Worm (Caenorhabditis elegans) whole organism, L4 larva: ENCODE results near the gene zmp-1.

ENCODE experiments used
- F37D6.2 ChIP-seq: sonication (generic microtip); optimal IDR thresholded peaks from 2 replicates; lab custom pipeline; 2016; ENCODE audit warnings: mild to moderate bottlenecking, missing genetic modification characterization, missing compliant biosample characterization
- T20F7.1 ChIP-seq: fragments of 200-800 bp; sonication (Bioruptor generic); optimal IDR thresholded peaks from 2 replicates; lab custom pipeline; 2018; ENCODE audit warnings: mild to moderate bottlenecking, missing genetic modification characterization, missing compliant biosample characterization
- Y75B8A.6 ChIP-seq: fragments of 200-800 bp; sonication (Bioruptor generic); IDR thresholded peaks from 2 replicates; pipeline ENCODE4 v1.3.6; 2022; ENCODE audit warnings: missing genetic modification reagents, missing genetic modification characterization, missing compliant biosample characterization
- ZK546.5 ChIP-seq, 2 experiments: sonication (generic microtip); optimal IDR thresholded peaks; 2 replicates each; lab custom pipeline; 2017; ENCODE audit warnings: missing biosample characterization in 2 of 2, missing genetic modification characterization in 2 of 2
- aly-2 ChIP-seq: sonication (generic microtip); optimal IDR thresholded peaks from 2 replicates; lab custom pipeline; 2018; ENCODE audit warnings: missing biosample characterization, missing genetic modification characterization
- arid-1 ChIP-seq: fragments of 200-800 bp; sonication (Bioruptor generic); conservative IDR thresholded peaks from 2 replicates; pipeline ENCODE4 v1.3.6; 2022; ENCODE audit warnings: missing genetic modification reagents, missing genetic modification characterization, missing compliant biosample characterization
- ces-1 ChIP-seq: fragments of 150-350 bp; sonication (generic microtip); optimal IDR thresholded peaks from 4 replicates; lab custom pipeline; 2014; ENCODE audit warnings: missing biosample characterization, missing genetic modification reagents, missing genetic modification characterization
- cey-2 ChIP-seq: sonication (generic microtip); optimal IDR thresholded peaks from 3 replicates; lab custom pipeline; 2017; ENCODE audit warnings: missing genetic modification characterization, mild to moderate bottlenecking, missing compliant biosample characterization, antibody characterized with exemption, borderline replicate concordance; ENCODE audit not compliant: insufficient read depth
- daf-19 ChIP-seq: fragments of 200-800 bp; sonication (Bioruptor generic); conservative IDR thresholded peaks from 2 replicates; pipeline ENCODE4 v1.3.6; 2022; ENCODE audit warnings: missing genetic modification characterization, missing compliant biosample characterization
- dmd-8 ChIP-seq: fragments of 200-800 bp; sonication (Bioruptor generic); IDR thresholded peaks from 2 replicates; pipeline ENCODE4 v1.3.6; 2022; ENCODE audit warnings: missing genetic modification characterization, missing compliant biosample characterization
- dmd-9 ChIP-seq: fragments of 200-800 bp; sonication (Bioruptor generic); IDR thresholded peaks from 2 replicates; pipeline ENCODE4 v1.3.6; 2022; ENCODE audit warnings: missing genetic modification reagents, missing genetic modification characterization, missing compliant biosample characterization
- duxl-1 ChIP-seq: sonication (generic microtip); optimal IDR thresholded peaks from 2 replicates; lab custom pipeline; 2016; ENCODE audit warnings: mild to moderate bottlenecking, missing genetic modification characterization, moderate library complexity, missing compliant biosample characterization; ENCODE audit not compliant: poor library complexity
- egl-43 ChIP-seq: fragments of 200-800 bp; sonication (Bioruptor generic); IDR thresholded peaks from 2 replicates; pipeline ENCODE4 v1.3.6; 2022; ENCODE audit warnings: missing genetic modification reagents, missing genetic modification characterization, missing compliant biosample characterization
- fkh-10 ChIP-seq: fragments of 150-350 bp; optimal IDR thresholded peaks from 2 replicates; lab custom pipeline; 2014; ENCODE audit warnings: missing biosample characterization, missing genetic modification reagents, missing genetic modification characterization
- fos-1 ChIP-seq: fragments of 150-350 bp; optimal IDR thresholded peaks from 2 replicates; lab custom pipeline; 2014; ENCODE audit warnings: missing biosample characterization, missing genetic modification characterization
- hif-1 ChIP-seq, 2 experiments: sonication (generic microtip); optimal IDR thresholded peaks; 2 replicates each; lab custom pipeline; 2016 to 2017; ENCODE audit warnings: missing compliant biosample characterization in 2 of 2, missing genetic modification characterization in 2 of 2, missing genetic modification reagents in 2 of 2, missing genotype in 2 of 2, mild to moderate bottlenecking in 1 of 2
- jun-1 ChIP-seq: fragments of 150-350 bp; optimal IDR thresholded peaks from 2 replicates; lab custom pipeline; 2014; ENCODE audit warnings: missing biosample characterization, missing genetic modification reagents, missing genetic modification characterization
- lin-15B ChIP-seq: fragments of 150-350 bp; sonication (generic microtip); optimal IDR thresholded peaks from 3 replicates; lab custom pipeline; 2014; ENCODE audit warnings: missing biosample characterization, missing genetic modification characterization
- lin-29 ChIP-seq: fragments of 200-800 bp; sonication (Bioruptor generic); IDR thresholded peaks from 2 replicates; pipeline ENCODE4 v1.3.6; 2022; ENCODE audit warnings: missing genetic modification reagents, missing genetic modification characterization, missing compliant biosample characterization
- lin-38 ChIP-seq: fragments of 200-800 bp; sonication (Bioruptor generic); IDR thresholded peaks from 2 replicates; pipeline ENCODE4 v1.3.6; 2022; ENCODE audit warnings: missing genetic modification reagents, missing genetic modification characterization, missing compliant biosample characterization
- lin-39 ChIP-seq: fragments of 150-350 bp; optimal IDR thresholded peaks from 2 replicates; lab custom pipeline; 2014; ENCODE audit warnings: missing biosample characterization, missing genetic modification reagents, missing genetic modification characterization
- madf-5 ChIP-seq, 2 experiments: fragments of 200-800 bp; sonication (Bioruptor generic); IDR thresholded peaks; 2 replicates each; pipeline ENCODE4 v1.3.6; 2022; ENCODE audit warnings: missing compliant biosample characterization in 2 of 2, missing genetic modification characterization in 2 of 2
- mes-2 ChIP-seq: sonication (generic microtip); optimal IDR thresholded peaks from 2 replicates; lab custom pipeline; 2016; ENCODE audit warnings: missing genotype, mild to moderate bottlenecking, missing genetic modification characterization, missing compliant biosample characterization; ENCODE audit not compliant: poor library complexity, severe bottlenecking
- mxl-3 ChIP-seq: fragments of 200-800 bp; sonication (Bioruptor generic); optimal IDR thresholded peaks from 2 replicates; lab custom pipeline; 2018; ENCODE audit warnings: mild to moderate bottlenecking, missing genetic modification characterization, missing compliant biosample characterization
- nhr-28 ChIP-seq: fragments of 150-350 bp; optimal IDR thresholded peaks from 2 replicates; lab custom pipeline; 2014; ENCODE audit warnings: missing biosample characterization, missing genetic modification characterization
- nhr-42 ChIP-seq: fragments of 200-800 bp; sonication (Bioruptor generic); IDR thresholded peaks from 2 replicates; pipeline ENCODE4 v1.3.6; 2022; ENCODE audit warnings: missing genetic modification characterization, missing compliant biosample characterization
- nhr-48 ChIP-seq: sonication (generic microtip); optimal IDR thresholded peaks from 2 replicates; lab custom pipeline; 2016; ENCODE audit warnings: mild to moderate bottlenecking, missing genetic modification characterization, missing compliant biosample characterization
- nhr-6 ChIP-seq: fragments of 150-350 bp; optimal IDR thresholded peaks from 2 replicates; lab custom pipeline; 2014; ENCODE audit warnings: missing biosample characterization, missing genetic modification characterization
- nhr-76 ChIP-seq: fragments of 150-350 bp; optimal IDR thresholded peaks from 2 replicates; lab custom pipeline; 2014; ENCODE audit warnings: missing biosample characterization, missing genetic modification characterization
- nhr-77 ChIP-seq: fragments of 150-350 bp; optimal IDR thresholded peaks from 2 replicates; lab custom pipeline; 2014; ENCODE audit warnings: missing biosample characterization, missing genetic modification characterization
- pha-4 ChIP-seq, 2 experiments: fragments of 150-350 bp in 1 of 2; fragments of 200-800 bp in 1 of 2; sonication (Bioruptor generic) in 1 of 2; IDR thresholded peaks in 1 of 2; optimal IDR thresholded peaks in 1 of 2; 2 replicates each; pipeline versions ENCODE4 v1.3.6 to Lab custom; 2014 to 2022; ENCODE audit warnings: missing genetic modification characterization in 2 of 2, missing genetic modification reagents in 2 of 2, missing biosample characterization in 1 of 2, missing compliant biosample characterization in 1 of 2
- php-3 ChIP-seq: fragments of 200-800 bp; sonication (Bioruptor generic); IDR thresholded peaks from 2 replicates; pipeline ENCODE4 v1.3.6; 2022; ENCODE audit warnings: missing genetic modification reagents, missing genetic modification characterization, missing compliant biosample characterization
- pqm-1 ChIP-seq: sonication (generic microtip); optimal IDR thresholded peaks from 2 replicates; lab custom pipeline; 2017; ENCODE audit warnings: missing biosample characterization, missing genetic modification characterization
- set-16 ChIP-seq: fragments of 200-800 bp; sonication (Bioruptor generic); IDR thresholded peaks from 2 replicates; pipeline ENCODE4 v1.3.6; 2022; ENCODE audit warnings: missing genetic modification reagents, missing genetic modification characterization, missing compliant biosample characterization
- skn-1 ChIP-seq: fragments of 150-350 bp; optimal IDR thresholded peaks from 2 replicates; lab custom pipeline; 2014; ENCODE audit warnings: missing biosample characterization, missing genetic modification characterization
- snpc-1.2 ChIP-seq: fragments of 200-800 bp; sonication (Bioruptor generic); IDR thresholded peaks from 2 replicates; pipeline ENCODE4 v1.3.6; 2022; ENCODE audit warnings: missing genetic modification reagents, missing genetic modification characterization, missing compliant biosample characterization
- tag-97 ChIP-seq: fragments of 200-800 bp; sonication (Bioruptor generic); IDR thresholded peaks from 2 replicates; pipeline ENCODE4 v1.3.6; 2022; ENCODE audit warnings: missing genetic modification characterization, missing compliant biosample characterization
- tra-1 ChIP-seq: fragments of 200-800 bp; sonication (Bioruptor generic); IDR thresholded peaks from 2 replicates; pipeline ENCODE4 v1.3.6; 2022; ENCODE audit warnings: missing genetic modification reagents, missing genetic modification characterization, missing compliant biosample characterization
- unc-130 ChIP-seq: sonication (generic microtip); optimal IDR thresholded peaks from 2 replicates; lab custom pipeline; 2016; ENCODE audit warnings: missing genetic modification reagents, missing genetic modification characterization, missing compliant biosample characterization
- unc-62 ChIP-seq, 3 experiments: fragments of 150-350 bp in 1 of 3; sonication (generic microtip); optimal IDR thresholded peaks in 2 of 3; peaks in 1 of 3; 1 replicate in 1 of 3; 2 replicates in 2 of 3; lab custom pipeline; 2014 to 2017; ENCODE audit warnings: missing biosample characterization in 3 of 3, missing genetic modification characterization in 3 of 3, missing genetic modification reagents in 3 of 3, missing genotype in 1 of 3
- vab-7 ChIP-seq: fragments of 200-800 bp; sonication (Bioruptor generic); IDR thresholded peaks from 2 replicates; pipeline ENCODE4 v1.3.6; 2022; ENCODE audit warnings: missing genetic modification reagents, missing genetic modification characterization, missing compliant biosample characterization
- zag-1 ChIP-seq: fragments of 150-350 bp; optimal IDR thresholded peaks from 2 replicates; lab custom pipeline; 2014; ENCODE audit warnings: missing biosample characterization, missing genetic modification characterization
- zfp-2 ChIP-seq: sonication (generic microtip); optimal IDR thresholded peaks from 2 replicates; lab custom pipeline; 2016; ENCODE audit warnings: mild to moderate bottlenecking, missing genetic modification characterization, missing compliant biosample characterization
- zip-11 ChIP-seq: fragments of 200-800 bp; sonication (Bioruptor generic); IDR thresholded peaks from 2 replicates; pipeline ENCODE4 v1.3.6; 2022; ENCODE audit warnings: missing genetic modification characterization, missing compliant biosample characterization

Gene zmp-1

ce11 chrIII:5922236-5922635 lies 10.5 kb downstream of the zmp-1 start (continued):
- TF ChIP-seq vab-7 (GFP tag; lab: Robert Waterston, UW) (no peak), fkh-10 (GFP tag; lab: Kevin White, UChicago) (no peak), nhr-28 (tag; lab: Kevin White, UChicago) (peak; percentile 80), Y75B8A.6 (GFP tag; lab: Robert Waterston, UW) (no peak), zag-1 (no peak), php-3 (GFP tag; lab: Robert Waterston, UW) (0 out of 2 replicates have a peak, but pooled peaks have one; percentile 24), lin-15B (tag; lab: Kevin White, UChicago) (no peak), duxl-1 (tag; lab: Kevin White, UChicago) (no peak), F37D6.2 (tag; lab: Kevin White, UChicago) (no peak), hif-1 (tag; optimal IDR thresholded peaks at IDR 0.05; lab: Kevin White, UChicago) (no peak), nhr-48 (tag; lab: Kevin White, UChicago) (peak; percentile 15), unc-130 (GFP tag; lab: Kevin White, UChicago) (no peak), madf-5 (GFP tag; IDR thresholded peaks at IDR 0.05; lab: Robert Waterston, UW) (no peak), set-16 (GFP tag; lab: Robert Waterston, UW) (no peak), mes-2 (tag; lab: Kevin White, UChicago) (no peak), nhr-76 (tag; lab: Kevin White, UChicago) (no peak), unc-62 (GFP tag; optimal IDR thresholded peaks at IDR 0.05 in 1 of 2; lab: Kevin White, UChicago) (peak in 1 of 2 experiments; percentile 72), unc-62 (tag; optimal IDR thresholded peaks at IDR 0.05; lab: Kevin White, UChicago) (peak; percentile 42), T20F7.1 (GFP tag; lab: Kevin White, UChicago) (no peak), egl-43 (GFP tag; lab: Robert Waterston, UW) (no peak), tag-97 (no peak), daf-19 (no peak), aly-2 (tag; lab: Kevin White, UChicago) (no peak), jun-1 (tag; lab: Kevin White, UChicago) (no peak), pqm-1 (tag; lab: Kevin White, UChicago) (no peak), arid-1 (GFP tag; lab: Robert Waterston, UW) (no peak), tra-1 (GFP tag; lab: Robert Waterston, UW) (no peak), dmd-9 (GFP tag; lab: Robert Waterston, UW) (no peak), cey-2 (tag; lab: Kevin White, UChicago) (no peak), nhr-42 (GFP tag; lab: Robert Waterston, UW) (no peak), mxl-3 (GFP tag; lab: Kevin White, UChicago) (peak; percentile 50), skn-1 (tag; lab: Kevin White, UChicago) (no peak), zip-11 (GFP tag; lab: Robert Waterston, UW) (no peak), dmd-8 (GFP tag; lab: Robert Waterston, UW) (no peak), lin-29 (GFP tag; lab: Robert Waterston, UW) (no peak), nhr-77 (tag; lab: Kevin White, UChicago) (no peak), lin-39 (tag; lab: Kevin White, UChicago) (no peak), snpc-1.2 (no peak), zfp-2 (no peak), pha-4 (GFP tag; IDR thresholded peaks at IDR 0.05; lab: Robert Waterston, UW) (no peak), pha-4 (tag; optimal IDR thresholded peaks at IDR 0.05; lab: Kevin White, UChicago) (no peak), lin-38 (GFP tag; lab: Robert Waterston, UW) (no peak), fos-1 (no peak), ZK546.5 (tag; optimal IDR thresholded peaks at IDR 0.05; lab: Kevin White, UChicago) (no peak), ces-1 (GFP tag; lab: Kevin White, UChicago) (no peak), nhr-6 (no peak)
